Worm (Caenorhabditis elegans) whole organism, late embryonic: ENCODE results near the gene nhr-63.

Experiments
- ama-1 ChIP-seq: fragments of 150-350 bp; optimal IDR thresholded peaks from 2 replicates; lab custom pipeline; 2014
- ceh-18 ChIP-seq: sonication (generic microtip); optimal IDR thresholded peaks from 2 replicates; lab custom pipeline; 2016; ENCODE audit warnings: missing genetic modification characterization, missing compliant biosample characterization
- fkh-10 ChIP-seq: fragments of 150-350 bp; optimal IDR thresholded peaks from 2 replicates; lab custom pipeline; 2014; ENCODE audit warnings: missing biosample characterization, missing genetic modification reagents, missing genetic modification characterization
- hlh-30 ChIP-seq: sonication (generic microtip); optimal IDR thresholded peaks from 2 replicates; lab custom pipeline; 2017; ENCODE audit warnings: antibody characterized with exemption, missing genetic modification characterization, missing compliant biosample characterization; ENCODE audit not compliant: insufficient read depth
- nfya-1 ChIP-seq: sonication (generic microtip); optimal IDR thresholded peaks from 2 replicates; lab custom pipeline; 2017; ENCODE audit warnings: missing genetic modification characterization, mild to moderate bottlenecking, missing compliant biosample characterization, antibody characterized with exemption, moderate library complexity
- npax-4 ChIP-seq: sonication (generic microtip); optimal IDR thresholded peaks from 2 replicates; lab custom pipeline; 2016; ENCODE audit warnings: missing genetic modification characterization, missing compliant biosample characterization
- pqm-1 ChIP-seq: sonication (generic microtip); optimal IDR thresholded peaks from 2 replicates; lab custom pipeline; 2016; ENCODE audit warnings: missing genetic modification characterization, missing compliant biosample characterization
- sdc-2 ChIP-seq: sonication (generic microtip); optimal IDR thresholded peaks from 2 replicates; lab custom pipeline; 2016; ENCODE audit warnings: missing genotype, missing genetic modification characterization, missing compliant biosample characterization

ce11 chrV:16016977-16017376, 14.6 kb downstream of the nhr-63 start:
- TF ChIP-seq pqm-1 (tag; lab: Kevin White, UChicago) (no peak), ama-1 (lab: Kevin White, UChicago) (no peak), ceh-18 (tag; lab: Kevin White, UChicago) (no peak), sdc-2 (tag; lab: Kevin White, UChicago) (no peak), fkh-10 (GFP tag; lab: Kevin White, UChicago) (no peak), hlh-30 (no peak), npax-4 (no peak), nfya-1 (no peak)
